Worm (Caenorhabditis elegans) whole organism, L1 larva: Measurements from ENCODE around the gene W06D11.5.

Source experiments
- C34B4.2 ChIP-seq: sonication (generic microtip); optimal IDR thresholded peaks from 2 replicates; lab custom pipeline; 2017; ENCODE audit warnings: mild to moderate bottlenecking, missing genetic modification characterization, missing compliant biosample characterization
- blmp-1 ChIP-seq: fragments of 150-350 bp; optimal IDR thresholded peaks from 2 replicates; lab custom pipeline; 2014; ENCODE audit warnings: missing biosample characterization, missing genetic modification characterization
- fos-1 ChIP-seq: fragments of 150-350 bp; optimal IDR thresholded peaks from 2 replicates; lab custom pipeline; 2014; ENCODE audit warnings: missing biosample characterization, missing genetic modification characterization
- jun-1 ChIP-seq: fragments of 150-350 bp; optimal IDR thresholded peaks from 2 replicates; lab custom pipeline; 2014; ENCODE audit warnings: missing biosample characterization, missing genetic modification reagents, missing genetic modification characterization
- lin-14 ChIP-seq: fragments of 200-800 bp; sonication (Bioruptor generic); optimal IDR thresholded peaks from 2 replicates; lab custom pipeline; 2018; ENCODE audit warnings: mild to moderate bottlenecking, missing genetic modification characterization, moderate library complexity, missing compliant biosample characterization
- pag-3 ChIP-seq: sonication (generic microtip); optimal IDR thresholded peaks from 2 replicates; lab custom pipeline; 2017; ENCODE audit warnings: missing genetic modification characterization, mild to moderate bottlenecking, missing compliant biosample characterization, antibody characterized with exemption, borderline replicate concordance; ENCODE audit not compliant: insufficient read depth
- unc-98 ChIP-seq: fragments of 200-800 bp; sonication (Bioruptor generic); IDR thresholded peaks from 2 replicates; pipeline ENCODE4 v1.3.6; 2022; ENCODE audit warnings: missing genetic modification characterization, missing compliant biosample characterization

DNA sequence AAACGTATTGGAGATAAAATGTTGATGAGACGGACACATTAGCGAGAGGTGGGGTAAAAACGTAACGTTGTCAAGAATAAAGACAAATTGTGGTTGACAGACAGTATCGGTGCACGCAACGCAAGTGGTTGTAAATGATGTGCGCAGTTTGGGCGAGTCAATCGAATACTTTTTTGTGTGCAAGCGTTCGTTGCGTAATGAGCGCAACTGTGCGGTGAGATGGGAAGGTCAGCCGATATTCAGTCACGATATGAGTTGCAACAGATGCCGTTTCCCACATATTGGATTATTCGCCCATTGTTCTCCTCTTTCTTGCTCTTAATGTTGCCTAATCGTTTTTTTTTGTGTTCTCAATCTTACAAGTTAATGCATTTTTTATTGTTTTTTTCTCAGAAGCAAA is 20.8 kb downstream of the W06D11.5 start, which contains the start of gene ceh-40:
- no peak for TF ChIP-seq C34B4.2
- TF ChIP-seq unc-98 (GFP tag; lab: Robert Waterston, UW) = no peak
- no peak for TF ChIP-seq fos-1 (tag; lab: Kevin White, UChicago)
- no peak for TF ChIP-seq pag-3 (tag; lab: Kevin White, UChicago)
- no peak for TF ChIP-seq lin-14
- TF ChIP-seq blmp-1 = no peak
- no peak for TF ChIP-seq jun-1
